Worm (Caenorhabditis elegans): ENCODE measurements around the gene W10G6.6.

W10G6.6 gene

DNA sequence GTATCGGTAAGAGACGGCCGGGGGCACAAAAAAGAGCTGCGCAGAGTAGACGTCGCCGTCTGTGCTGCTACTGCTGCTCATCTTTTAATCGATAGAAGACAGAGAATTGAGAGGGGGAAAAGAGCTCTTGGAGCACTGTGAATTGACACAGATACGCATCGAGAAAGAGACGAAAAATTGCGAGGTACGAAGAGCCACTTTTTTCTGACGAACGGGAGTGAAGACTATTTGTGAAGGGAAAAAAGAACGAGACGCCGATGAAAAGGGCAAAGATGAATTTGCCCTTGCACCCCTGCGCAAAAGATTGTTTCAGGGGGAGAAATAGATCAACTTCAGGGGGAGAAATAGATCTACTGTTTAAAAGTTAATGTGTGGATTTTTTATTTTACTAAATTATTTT, 48.4 kb downstream of the W10G6.6 start (continued):
- TF ChIP-seq alr-1 (tag; optimal IDR thresholded peaks at IDR 0.05; ENCODE audit: borderline replicate concordance) (no peak), C34B4.2 (tag; optimal IDR thresholded peaks at IDR 0.05) (no peak), egl-27 (tag; optimal IDR thresholded peaks at IDR 0.05) (no peak), nhr-77 (tag; optimal IDR thresholded peaks at IDR 0.05) (no peak), hlh-4 (tag; optimal IDR thresholded peaks at IDR 0.05) (no peak), ceh-63 (GFP tag; optimal IDR thresholded peaks at IDR 0.05) (no peak), tbx-2 (tag; optimal IDR thresholded peaks at IDR 0.05) (peak; percentile 51), irx-1 (tag; optimal IDR thresholded peaks at IDR 0.05) (peak; percentile 47), ama-1 (optimal IDR thresholded peaks at IDR 0.05) (no peak), isw-1 (GFP tag; IDR thresholded peaks at IDR 0.05) (peak; percentile 22), lir-3 (tag; optimal IDR thresholded peaks at IDR 0.05; ENCODE audit: poor library complexity) (no peak), aly-2 (tag; optimal IDR thresholded peaks at IDR 0.05) (no peak), lsy-2 (tag; optimal IDR thresholded peaks at IDR 0.05) (peak in 1 of 2 experiments; percentile 34), lin-39 (tag; optimal IDR thresholded peaks at IDR 0.05) (no peak), nhr-11 (tag; optimal IDR thresholded peaks at IDR 0.05) (no peak), snpc-4 (tag; optimal IDR thresholded peaks at IDR 0.05) (no peak), pax-3 (tag; optimal IDR thresholded peaks at IDR 0.05) (peak; percentile 8), hpl-2 (GFP tag; optimal IDR thresholded peaks at IDR 0.05) (no peak), nhr-90 (tag; optimal IDR thresholded peaks at IDR 0.05; ENCODE audit: poor library complexity) (no peak), ztf-4 (tag; optimal IDR thresholded peaks at IDR 0.05) (no peak), lin-13 (GFP tag; optimal IDR thresholded peaks at IDR 0.05) (no peak), egl-13 (tag; optimal IDR thresholded peaks at IDR 0.05) (peak; percentile 62), ztf-11 (tag; optimal IDR thresholded peaks at IDR 0.05) (no peak), C16A3.4 (tag; optimal IDR thresholded peaks at IDR 0.05) (no peak), mep-1 (tag; optimal IDR thresholded peaks at IDR 0.05) (peak; percentile 18), unc-30 (tag; optimal IDR thresholded peaks at IDR 0.05) (no peak), fkh-8 (tag; optimal IDR thresholded peaks at IDR 0.05) (peak; percentile 65), mef-2 (tag; optimal IDR thresholded peaks at IDR 0.05) (no peak), unc-86 (tag; optimal IDR thresholded peaks at IDR 0.05) (peak; percentile 70), nhr-76 (tag; optimal IDR thresholded peaks at IDR 0.05) (no peak), nhr-47 (tag; optimal IDR thresholded peaks at IDR 0.05) (peak; percentile 77), fos-1 (tag; optimal IDR thresholded peaks at IDR 0.05) (no peak), nhr-237 (tag; optimal IDR thresholded peaks at IDR 0.05) (no peak), xbp-1 (tag; optimal IDR thresholded peaks at IDR 0.05) (no peak), dsc-1 (tag; optimal IDR thresholded peaks at IDR 0.05) (peak; percentile 68), elt-2 (tag; optimal IDR thresholded peaks at IDR 0.05) (no peak), C04F5.9 (tag; optimal IDR thresholded peaks at IDR 0.05) (no peak), nhr-12 (tag; optimal IDR thresholded peaks at IDR 0.05) (no peak), nhr-19 (GFP tag; conservative IDR thresholded peaks at IDR 0.05) (peak; percentile 24; the same call in 1 of the 2 replicates), efl-1 (optimal IDR thresholded peaks at IDR 0.05) (peak in 1 of 2 experiments; percentile 11), efl-1 (GFP tag; optimal IDR thresholded peaks at IDR 0.05 in 1 of 2) (peak in 1 of 2 experiments; percentile 67), pag-3 (tag; optimal IDR thresholded peaks at IDR 0.05; ENCODE audit: borderline replicate concordance, insufficient read depth) (no peak), ceh-90 (tag; optimal IDR thresholded peaks at IDR 0.05) (no peak), nhr-84 (tag; optimal IDR thresholded peaks at IDR 0.05) (no peak), sox-4 (tag; optimal IDR thresholded peaks at IDR 0.05) (peak; percentile 27), rnt-1 (tag; optimal IDR thresholded peaks at IDR 0.05) (no peak), efl-3 (GFP tag; optimal IDR thresholded peaks at IDR 0.05) (no peak), ceh-82 (tag; optimal IDR thresholded peaks at IDR 0.05) (peak; percentile 5 to 45 (median 35)), swsn-7 (tag; optimal IDR thresholded peaks at IDR 0.05) (peak; percentile 35), grh-1 (GFP tag; IDR thresholded peaks at IDR 0.05) (no peak)

Measured in whole organism, L1 larva.